Worm (Caenorhabditis elegans) whole organism, L4 larva: ENCODE measurements around the gene die-1.
A peak's percentile ranks its signal among the peaks of the same experiment; 100 is the strongest.
"Not testable (repeated sequence)": the region's sequence is repeated elsewhere in the genome, so short reads cannot be mapped to it uniquely, and the experiment has no call there.

Experiments
- D1046.2 ChIP-seq: fragments of 200-800 bp; sonication (Bioruptor generic); IDR thresholded peaks from 2 replicates; pipeline ENCODE4 v1.3.6; 2022; ENCODE audit warnings: missing genetic modification characterization, missing compliant biosample characterization
- F26F4.8 ChIP-seq: fragments of 200-800 bp; sonication (Bioruptor generic); conservative IDR thresholded peaks from 2 replicates; pipeline ENCODE4 v1.3.6; 2022; ENCODE audit warnings: missing genetic modification characterization, missing compliant biosample characterization
- F37D6.2 ChIP-seq: sonication (generic microtip); optimal IDR thresholded peaks from 2 replicates; lab custom pipeline; 2016; ENCODE audit warnings: mild to moderate bottlenecking, missing genetic modification characterization, missing compliant biosample characterization
- F49E8.2 ChIP-seq: sonication (generic microtip); optimal IDR thresholded peaks from 2 replicates; lab custom pipeline; 2016; ENCODE audit warnings: missing compliant biosample characterization, mild to moderate bottlenecking, missing genetic modification characterization, borderline replicate concordance
- T26A8.4 ChIP-seq: fragments of 200-800 bp; sonication (Bioruptor generic); IDR thresholded peaks from 2 replicates; pipeline ENCODE4 v1.3.6; 2022; ENCODE audit warnings: missing genetic modification characterization, missing compliant biosample characterization
- Y105C5A.15 ChIP-seq: fragments of 200-800 bp; sonication (Bioruptor generic); IDR thresholded peaks from 2 replicates; pipeline ENCODE4 v1.3.6; 2022; ENCODE audit warnings: missing genetic modification characterization, missing compliant biosample characterization
- Y48G9A.11 ChIP-seq: fragments of 200-800 bp; sonication (Bioruptor generic); IDR thresholded peaks from 2 replicates; pipeline ENCODE4 v1.3.6; 2022; ENCODE audit warnings: missing genetic modification reagents, missing genetic modification characterization, missing compliant biosample characterization
- arid-1 ChIP-seq: fragments of 200-800 bp; sonication (Bioruptor generic); conservative IDR thresholded peaks from 2 replicates; pipeline ENCODE4 v1.3.6; 2022; ENCODE audit warnings: missing genetic modification reagents, missing genetic modification characterization, missing compliant biosample characterization
- ceh-20 ChIP-seq: fragments of 200-800 bp; sonication (Bioruptor generic); IDR thresholded peaks from 2 replicates; pipeline ENCODE4 v1.3.6; 2022; ENCODE audit warnings: missing genetic modification reagents, missing genetic modification characterization, missing compliant biosample characterization
- ceh-44 ChIP-seq: fragments of 200-800 bp; sonication (Bioruptor generic); IDR thresholded peaks from 2 replicates; pipeline ENCODE4 v1.3.6; 2022; ENCODE audit warnings: missing genetic modification reagents, missing genetic modification characterization, missing compliant biosample characterization
- daf-16 ChIP-seq, 3 experiments: sonication (generic microtip); optimal IDR thresholded peaks; 2 replicates each; lab custom pipeline; 2016 to 2017; ENCODE audit warnings: missing genetic modification characterization in 3 of 3, missing genetic modification reagents in 3 of 3, mild to moderate bottlenecking in 2 of 3, missing compliant biosample characterization in 2 of 3, missing biosample characterization in 1 of 3, moderate library complexity in 1 of 3
- daf-19 ChIP-seq: fragments of 200-800 bp; sonication (Bioruptor generic); conservative IDR thresholded peaks from 2 replicates; pipeline ENCODE4 v1.3.6; 2022; ENCODE audit warnings: missing genetic modification characterization, missing compliant biosample characterization
- dmd-6 ChIP-seq: fragments of 200-800 bp; sonication (Bioruptor generic); IDR thresholded peaks from 2 replicates; pipeline ENCODE4 v1.3.6; 2022; ENCODE audit warnings: missing genetic modification reagents, missing genetic modification characterization, missing compliant biosample characterization
- dmd-8 ChIP-seq: fragments of 200-800 bp; sonication (Bioruptor generic); IDR thresholded peaks from 2 replicates; pipeline ENCODE4 v1.3.6; 2022; ENCODE audit warnings: missing genetic modification characterization, missing compliant biosample characterization
- hif-1 ChIP-seq, 2 experiments: sonication (generic microtip); optimal IDR thresholded peaks; 2 replicates each; lab custom pipeline; 2016 to 2017; ENCODE audit warnings: missing compliant biosample characterization in 2 of 2, missing genetic modification characterization in 2 of 2, missing genetic modification reagents in 2 of 2, missing genotype in 2 of 2, mild to moderate bottlenecking in 1 of 2
- hlh-30 ChIP-seq: sonication (generic microtip); optimal IDR thresholded peaks from 2 replicates; lab custom pipeline; 2017; ENCODE audit warnings: antibody characterized with exemption, mild to moderate bottlenecking, missing genetic modification characterization, missing compliant biosample characterization; ENCODE audit not compliant: insufficient read depth
- hmg-1.1 ChIP-seq: fragments of 200-800 bp; sonication (Bioruptor generic); IDR thresholded peaks from 2 replicates; pipeline ENCODE4 v1.3.6; 2022; ENCODE audit warnings: missing genetic modification reagents, missing genetic modification characterization, missing compliant biosample characterization
- lim-7 ChIP-seq: fragments of 200-800 bp; sonication (Bioruptor generic); IDR thresholded peaks from 2 replicates; pipeline ENCODE4 v1.3.6; 2022; ENCODE audit warnings: missing genetic modification characterization, missing compliant biosample characterization
- lin-1 ChIP-seq: fragments of 200-800 bp; sonication (Bioruptor generic); IDR thresholded peaks from 2 replicates; pipeline ENCODE4 v1.3.6; 2022; ENCODE audit warnings: missing genetic modification reagents, missing genetic modification characterization, missing compliant biosample characterization
- lin-13 ChIP-seq: fragments of 150-350 bp; optimal IDR thresholded peaks from 2 replicates; lab custom pipeline; 2014; ENCODE audit warnings: missing biosample characterization, missing genetic modification reagents, missing genetic modification characterization
- lin-29 ChIP-seq: fragments of 200-800 bp; sonication (Bioruptor generic); IDR thresholded peaks from 2 replicates; pipeline ENCODE4 v1.3.6; 2022; ENCODE audit warnings: missing genetic modification reagents, missing genetic modification characterization, missing compliant biosample characterization
- lin-38 ChIP-seq: fragments of 200-800 bp; sonication (Bioruptor generic); IDR thresholded peaks from 2 replicates; pipeline ENCODE4 v1.3.6; 2022; ENCODE audit warnings: missing genetic modification reagents, missing genetic modification characterization, missing compliant biosample characterization
- lsy-2 ChIP-seq, 2 experiments: fragments of 150-350 bp in 1 of 2; sonication (generic microtip) in 1 of 2; optimal IDR thresholded peaks; 2 replicates each; lab custom pipeline; 2014 to 2017; ENCODE audit warnings: missing biosample characterization in 2 of 2, missing genetic modification characterization in 2 of 2
- madf-5 ChIP-seq, 2 experiments: fragments of 200-800 bp; sonication (Bioruptor generic); IDR thresholded peaks; 2 replicates each; pipeline ENCODE4 v1.3.6; 2022; ENCODE audit warnings: missing compliant biosample characterization in 2 of 2, missing genetic modification characterization in 2 of 2
- madf-9 ChIP-seq: fragments of 200-800 bp; sonication (Bioruptor generic); conservative IDR thresholded peaks from 2 replicates; pipeline ENCODE4 v1.3.6; 2022; ENCODE audit warnings: missing genetic modification reagents, missing genetic modification characterization, missing compliant biosample characterization
- mep-1 ChIP-seq: fragments of 150-350 bp; sonication (generic microtip); optimal IDR thresholded peaks from 3 replicates; lab custom pipeline; 2014; ENCODE audit warnings: missing biosample characterization, missing genetic modification characterization
- mes-2 ChIP-seq: sonication (generic microtip); optimal IDR thresholded peaks from 2 replicates; lab custom pipeline; 2016; ENCODE audit warnings: missing genotype, mild to moderate bottlenecking, missing genetic modification characterization, missing compliant biosample characterization; ENCODE audit not compliant: poor library complexity, severe bottlenecking
- mxl-2 ChIP-seq: fragments of 200-800 bp; sonication (Bioruptor generic); conservative IDR thresholded peaks from 2 replicates; pipeline ENCODE4 v1.3.6; 2022; ENCODE audit warnings: missing genetic modification reagents, missing genetic modification characterization, missing compliant biosample characterization
- mxl-3 ChIP-seq: fragments of 200-800 bp; sonication (Bioruptor generic); optimal IDR thresholded peaks from 2 replicates; lab custom pipeline; 2018; ENCODE audit warnings: mild to moderate bottlenecking, missing genetic modification characterization, missing compliant biosample characterization
- nhr-102 ChIP-seq: sonication (generic microtip); optimal IDR thresholded peaks from 2 replicates; lab custom pipeline; 2016; ENCODE audit warnings: mild to moderate bottlenecking, missing genetic modification characterization, moderate library complexity, missing compliant biosample characterization
- nhr-11 ChIP-seq: fragments of 150-350 bp; optimal IDR thresholded peaks from 2 replicates; lab custom pipeline; 2014; ENCODE audit warnings: missing biosample characterization, missing genetic modification characterization
- nhr-28 ChIP-seq: fragments of 150-350 bp; optimal IDR thresholded peaks from 2 replicates; lab custom pipeline; 2014; ENCODE audit warnings: missing biosample characterization, missing genetic modification characterization
- nhr-42 ChIP-seq: fragments of 200-800 bp; sonication (Bioruptor generic); IDR thresholded peaks from 2 replicates; pipeline ENCODE4 v1.3.6; 2022; ENCODE audit warnings: missing genetic modification characterization, missing compliant biosample characterization
- nhr-48 ChIP-seq: sonication (generic microtip); optimal IDR thresholded peaks from 2 replicates; lab custom pipeline; 2016; ENCODE audit warnings: mild to moderate bottlenecking, missing genetic modification characterization, missing compliant biosample characterization
- php-3 ChIP-seq: fragments of 200-800 bp; sonication (Bioruptor generic); IDR thresholded peaks from 2 replicates; pipeline ENCODE4 v1.3.6; 2022; ENCODE audit warnings: missing genetic modification reagents, missing genetic modification characterization, missing compliant biosample characterization
- rbr-2 ChIP-seq: sonication (generic microtip); optimal IDR thresholded peaks from 2 replicates; lab custom pipeline; 2016; ENCODE audit warnings: missing genotype, missing genetic modification characterization, missing compliant biosample characterization
- saeg-2 ChIP-seq: fragments of 200-800 bp; sonication (Bioruptor generic); IDR thresholded peaks from 2 replicates; pipeline ENCODE4 v1.3.6; 2022; ENCODE audit warnings: missing genetic modification reagents, missing genetic modification characterization, missing compliant biosample characterization
- set-16 ChIP-seq: fragments of 200-800 bp; sonication (Bioruptor generic); IDR thresholded peaks from 2 replicates; pipeline ENCODE4 v1.3.6; 2022; ENCODE audit warnings: missing genetic modification reagents, missing genetic modification characterization, missing compliant biosample characterization
- snpc-1.2 ChIP-seq: fragments of 200-800 bp; sonication (Bioruptor generic); IDR thresholded peaks from 2 replicates; pipeline ENCODE4 v1.3.6; 2022; ENCODE audit warnings: missing genetic modification reagents, missing genetic modification characterization, missing compliant biosample characterization
- spr-1 ChIP-seq: sonication (generic microtip); optimal IDR thresholded peaks from 2 replicates; lab custom pipeline; 2016; ENCODE audit warnings: mild to moderate bottlenecking, missing genetic modification characterization, missing compliant biosample characterization
- tag-97 ChIP-seq: fragments of 200-800 bp; sonication (Bioruptor generic); IDR thresholded peaks from 2 replicates; pipeline ENCODE4 v1.3.6; 2022; ENCODE audit warnings: missing genetic modification characterization, missing compliant biosample characterization
- tra-1 ChIP-seq: fragments of 200-800 bp; sonication (Bioruptor generic); IDR thresholded peaks from 2 replicates; pipeline ENCODE4 v1.3.6; 2022; ENCODE audit warnings: missing genetic modification reagents, missing genetic modification characterization, missing compliant biosample characterization
- unc-130 ChIP-seq: sonication (generic microtip); optimal IDR thresholded peaks from 2 replicates; lab custom pipeline; 2016; ENCODE audit warnings: missing genetic modification reagents, missing genetic modification characterization, missing compliant biosample characterization
- vab-7 ChIP-seq: fragments of 200-800 bp; sonication (Bioruptor generic); IDR thresholded peaks from 2 replicates; pipeline ENCODE4 v1.3.6; 2022; ENCODE audit warnings: missing genetic modification reagents, missing genetic modification characterization, missing compliant biosample characterization
- zfp-3 ChIP-seq: fragments of 200-800 bp; sonication (Bioruptor generic); conservative IDR thresholded peaks from 2 replicates; pipeline ENCODE4 v1.3.6; 2022; ENCODE audit warnings: missing genetic modification reagents, missing genetic modification characterization, missing compliant biosample characterization

Gene die-1

ce11 chrII:10034769-10035168 lies 32.9 kb downstream of the die-1 start (continued):
- TF ChIP-seq snpc-1.2 (GFP tag; lab: Robert Waterston, UW) (peak; percentile 58; the same call in 1 of the 2 replicates), vab-7 (GFP tag; lab: Robert Waterston, UW) (peak; percentile 86), D1046.2 (peak; percentile 74; the same call in 1 of the 2 replicates), dmd-6 (peak; percentile 56), ceh-44 (GFP tag; lab: Robert Waterston, UW) (peak; percentile 79), Y48G9A.11 (peak; percentile 63), tra-1 (GFP tag; lab: Robert Waterston, UW) (peak; percentile 49; the same call in 1 of the 2 replicates)

DNA sequence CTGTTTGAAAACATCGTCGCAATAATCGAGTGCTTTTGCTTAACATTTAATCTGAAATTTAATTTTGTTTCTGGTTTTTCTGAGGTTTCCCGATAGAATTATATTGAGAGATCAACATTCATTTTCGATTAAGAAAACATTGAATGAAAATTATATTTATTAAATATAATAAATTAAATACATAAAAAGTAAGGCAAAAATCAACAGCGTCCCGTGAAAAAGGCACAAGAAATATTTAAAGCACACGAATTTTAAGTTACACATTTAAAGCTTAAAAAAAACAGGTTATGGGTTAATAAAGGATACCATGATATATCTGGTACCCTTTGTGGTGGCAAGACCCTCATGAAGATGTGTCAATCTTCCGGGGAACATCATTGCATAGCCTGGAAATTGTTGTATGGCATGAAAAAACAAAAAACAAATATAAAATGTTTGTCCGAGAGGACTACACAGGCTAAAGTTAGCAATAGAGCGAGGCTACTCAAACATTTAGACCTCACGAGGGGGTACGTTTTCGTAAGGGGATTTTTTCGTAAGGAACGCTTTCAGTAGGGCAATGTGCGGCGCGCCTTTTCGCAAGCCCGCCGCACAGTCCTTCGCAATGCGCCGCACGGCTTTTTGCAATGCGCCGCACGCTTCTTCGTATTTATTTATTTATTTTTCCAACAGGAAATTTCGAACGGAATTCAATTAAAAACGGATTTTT lies 34.4 kb downstream of the die-1 start, which contains the start of gene mtcu-2:
TSS of gene mtcu-2 (minus strand) at position 51 of the 709 bp plus-strand sequence.
- peak; percentile 94 for TF ChIP-seq mes-2
- peak; percentile 82 for TF ChIP-seq dmd-8
- peak; percentile 98 for TF ChIP-seq arid-1 (GFP tag; lab: Robert Waterston, UW)
- TF ChIP-seq hmg-1.1 (GFP tag; lab: Robert Waterston, UW): peak; percentile 99
- peak; percentile 83 for TF ChIP-seq lim-7 (GFP tag; lab: Robert Waterston, UW)
- peak; percentile 27 for TF ChIP-seq nhr-28 (tag; lab: Kevin White, UChicago)
- peak; percentile 81 for TF ChIP-seq rbr-2
- TF ChIP-seq ceh-44 (GFP tag; lab: Robert Waterston, UW): peak; percentile 98
- TF ChIP-seq hif-1 (tag; optimal IDR thresholded peaks at IDR 0.05; lab: Kevin White, UChicago): peak in 1 of 2 experiments; percentile 79
- peak; percentile 85 for TF ChIP-seq set-16 (GFP tag; lab: Robert Waterston, UW)
- peak; percentile 98 for TF ChIP-seq daf-19 (GFP tag; lab: Robert Waterston, UW)
- peak; percentile 97 for TF ChIP-seq saeg-2 (GFP tag; lab: Robert Waterston, UW)
- TF ChIP-seq madf-5 (GFP tag; IDR thresholded peaks at IDR 0.05; lab: Robert Waterston, UW): peak; percentile 62 to 95; a peak in 2 of 4 replicates
- not testable (repeated sequence) for TF ChIP-seq daf-16 (GFP tag; optimal IDR thresholded peaks at IDR 0.05; lab: Kevin White, UChicago)
- TF ChIP-seq daf-16 (tag; optimal IDR thresholded peaks at IDR 0.05; lab: Kevin White, UChicago): peak; percentile 40
- peak; percentile 92 for TF ChIP-seq lin-29 (GFP tag; lab: Robert Waterston, UW)
- peak; percentile 68 for TF ChIP-seq hlh-30 (tag; lab: Kevin White, UChicago)
- peak; percentile 95 for TF ChIP-seq snpc-1.2 (GFP tag; lab: Robert Waterston, UW)
- peak; percentile 57 for TF ChIP-seq nhr-48
- TF ChIP-seq spr-1 (tag; lab: Kevin White, UChicago): peak; percentile 55
- 0 out of 2 replicates have a peak, but pooled peaks have one; percentile 31 for TF ChIP-seq F26F4.8 (GFP tag; lab: Robert Waterston, UW)
- peak; percentile 95 for TF ChIP-seq zfp-3 (GFP tag; lab: Robert Waterston, UW)
- peak; percentile 100 for TF ChIP-seq lin-38 (GFP tag; lab: Robert Waterston, UW)
- TF ChIP-seq tra-1 (GFP tag; lab: Robert Waterston, UW): peak; percentile 99
- peak; percentile 98 for TF ChIP-seq D1046.2
- peak; percentile 81 for TF ChIP-seq lin-13 (GFP tag; lab: Kevin White, UChicago)
- TF ChIP-seq mxl-2 (GFP tag; lab: Robert Waterston, UW): peak; percentile 82; the same call in 1 of the 2 replicates
- peak; percentile 94 for TF ChIP-seq php-3 (GFP tag; lab: Robert Waterston, UW)
- TF ChIP-seq nhr-42: peak; percentile 98
- TF ChIP-seq Y105C5A.15 (GFP tag; lab: Robert Waterston, UW): peak; percentile 66; the same call in 1 of the 2 replicates
- TF ChIP-seq mep-1 (tag; lab: Kevin White, UChicago): peak; percentile 87
- peak; percentile 83 for TF ChIP-seq unc-130
- peak; percentile 99 for TF ChIP-seq T26A8.4 (GFP tag; lab: Robert Waterston, UW)
- peak; percentile 94 for TF ChIP-seq madf-9 (GFP tag; lab: Robert Waterston, UW)
- peak; percentile 80 for TF ChIP-seq nhr-11
- peak; percentile 100 for TF ChIP-seq vab-7 (GFP tag; lab: Robert Waterston, UW)
- peak; percentile 56 for TF ChIP-seq mxl-3 (GFP tag; lab: Kevin White, UChicago)
- peak; percentile 99 for TF ChIP-seq ceh-20 (GFP tag; lab: Robert Waterston, UW)
- TF ChIP-seq nhr-102 (tag; lab: Kevin White, UChicago): peak; percentile 79
- TF ChIP-seq lsy-2 (tag; optimal IDR thresholded peaks at IDR 0.05; lab: Kevin White, UChicago): peak; percentile 65 to 90
- TF ChIP-seq tag-97 (GFP tag; lab: Robert Waterston, UW): peak; percentile 94
- peak; percentile 32 for TF ChIP-seq F49E8.2 (tag; lab: Kevin White, UChicago)
- peak; percentile 96 for TF ChIP-seq lin-1 (GFP tag; lab: Robert Waterston, UW)
- peak; percentile 56 for TF ChIP-seq F37D6.2 (tag; lab: Kevin White, UChicago)
